Fruit fly (Drosophila melanogaster) Kc167 (cell line): Measurements from ENCODE around the gene Or13a.

Source experiments
- Myc ChIP-seq: fragments of >200 bp; optimal IDR thresholded peaks from 2 replicates; lab custom pipeline; 2017; ENCODE audit warnings: missing external identifiers
- Sin3A ChIP-seq: fragments of >200 bp; optimal IDR thresholded peaks from 2 replicates; lab custom pipeline; 2018; ENCODE audit warnings: missing external identifiers
- h ChIP-seq: fragments of >200 bp; optimal IDR thresholded peaks from 3 replicates; lab custom pipeline; 2018; ENCODE audit warnings: missing external identifiers
- insv ChIP-seq: fragments of >200 bp; optimal IDR thresholded peaks from 3 replicates; lab custom pipeline; 2018; ENCODE audit warnings: missing external identifiers
- psq ChIP-seq: fragments of >200 bp; optimal IDR thresholded peaks from 2 replicates; lab custom pipeline; 2017; ENCODE audit warnings: missing external identifiers
- ttk ChIP-seq: sonication (Bioruptor generic); optimal IDR thresholded peaks from 2 replicates; lab custom pipeline; 2017; ENCODE audit warnings: missing external identifiers

Gene Or13a

DNA sequence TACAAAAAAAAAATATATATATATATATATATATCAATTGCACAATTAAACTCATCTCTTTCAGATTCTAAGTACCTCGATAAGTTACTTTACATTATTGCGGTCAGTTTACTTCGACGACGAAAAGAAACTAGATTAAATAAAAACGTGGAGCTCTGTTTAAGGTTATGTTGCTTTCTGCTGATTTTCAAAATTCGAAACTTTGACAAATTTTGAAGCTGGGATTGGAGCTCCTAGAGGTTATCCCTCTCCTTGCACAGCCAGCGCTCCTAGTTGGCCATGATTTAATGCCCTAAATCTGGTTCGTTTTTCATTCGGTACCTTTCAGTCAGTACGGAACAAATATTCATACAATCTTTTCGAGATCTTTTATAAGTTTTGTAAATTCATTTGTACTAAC, 2.3 kb downstream of the Or13a start, which contains the start of gene CG42766:
TSS of gene CG42766 (plus strand) at position 301 of the 400 bp plus-strand sequence.
- TF ChIP-seq Myc (no peak), Sin3A (lab: Kevin White, UChicago) (no peak), h (lab: Kevin White, UChicago) (no peak), psq (lab: Kevin White, UChicago) (no peak), ttk (lab: Kevin White, UChicago) (no peak), insv (no peak)

DNA sequence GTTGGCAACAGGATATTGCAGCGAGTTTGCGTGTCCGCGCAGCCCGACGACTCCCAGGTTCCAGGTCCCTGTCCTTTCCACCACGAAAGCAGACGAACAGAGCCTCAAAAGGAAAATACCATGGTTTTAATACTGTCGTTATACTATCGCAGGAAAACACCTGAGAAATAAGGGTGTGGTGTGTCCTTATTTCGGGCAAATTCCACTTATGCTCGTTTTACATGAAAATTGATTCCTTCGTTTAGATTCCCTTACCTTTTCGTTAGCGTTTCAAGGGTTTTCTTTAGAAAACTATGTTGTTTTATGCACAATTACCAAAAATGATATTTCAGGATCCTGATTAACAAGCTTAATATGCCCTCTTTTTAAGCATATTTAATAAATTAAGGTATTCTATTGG, 8.6 kb downstream of the Or13a start, which contains the start of gene Cep164:
TSS of gene Cep164 (minus strand) at position 101 of the 400 bp plus-strand sequence.
- no peak for TF ChIP-seq Sin3A (lab: Kevin White, UChicago)
- TF ChIP-seq ttk (lab: Kevin White, UChicago): no peak
- no peak for TF ChIP-seq h (lab: Kevin White, UChicago)
- no peak for TF ChIP-seq insv
- TF ChIP-seq psq (lab: Kevin White, UChicago): no peak
- TF ChIP-seq Myc: no peak

- TF ChIP-seq h (lab: Kevin White, UChicago) (no peak), Sin3A (lab: Kevin White, UChicago) (no peak), Myc (no peak), ttk (lab: Kevin White, UChicago) (no peak), insv (no peak), psq (lab: Kevin White, UChicago) (no peak)
These were observed 9.3 kb downstream of the Or13a start, which contains the start of gene Slc25A46a for dm6 chrX:15983501-15983900. Slc25A46a (plus strand) TSS chrX:15983772.

DNA sequence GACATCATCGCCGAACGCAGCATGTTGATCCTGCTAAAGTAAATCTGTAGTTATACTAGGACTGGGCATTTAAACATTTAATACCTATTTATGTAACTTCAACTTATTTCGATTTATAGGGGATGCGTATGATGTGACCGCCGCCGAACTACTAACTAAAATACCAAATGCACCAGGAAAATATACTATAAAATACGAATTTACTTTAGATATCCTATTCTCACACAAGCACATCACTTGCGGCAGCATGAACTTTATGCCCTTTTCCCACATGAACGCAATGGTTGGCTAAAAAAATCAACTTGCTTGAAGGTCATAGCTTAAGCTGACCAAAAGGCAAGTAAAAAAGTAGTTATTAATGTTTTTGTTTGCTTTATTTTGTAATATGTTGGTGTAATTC, 12.4 kb downstream of the Or13a start, which contains the start of gene ND-20:
TSS of gene ND-20 (minus strand) at position 155 of the 400 bp plus-strand sequence.
- TF ChIP-seq Myc: no peak
- TF ChIP-seq Sin3A (lab: Kevin White, UChicago): no peak
- no peak for TF ChIP-seq psq (lab: Kevin White, UChicago)
- TF ChIP-seq h (lab: Kevin White, UChicago): no peak
- no peak for TF ChIP-seq insv

dm6 chrX:15989631-15990030, 15.4 kb downstream of the Or13a start:
- no peak for TF ChIP-seq ttk (lab: Kevin White, UChicago)
- TF ChIP-seq insv: no peak
- TF ChIP-seq psq (lab: Kevin White, UChicago): no peak
- no peak for TF ChIP-seq Sin3A (lab: Kevin White, UChicago)
- TF ChIP-seq h (lab: Kevin White, UChicago): no peak
- TF ChIP-seq Myc: no peak

dm6 chrX:15991618-15992526, 17.6 kb downstream of the Or13a start, which contains the start of the genes CG46312, eIF5 and exd:
CG46312 (minus strand) TSS chrX:15991974.
eIF5 (minus strand) TSS chrX:15991974.
exd (plus strand) TSS chrX:15992468.
- TF ChIP-seq insv (no peak), psq (lab: Kevin White, UChicago) (no peak), h (lab: Kevin White, UChicago) (no peak), Sin3A (lab: Kevin White, UChicago) (no peak), ttk (lab: Kevin White, UChicago) (no peak), Myc (no peak)

- TF ChIP-seq h (lab: Kevin White, UChicago) (no peak), Sin3A (lab: Kevin White, UChicago) (no peak), Myc (no peak), ttk (lab: Kevin White, UChicago) (no peak), psq (lab: Kevin White, UChicago) (no peak), insv (no peak)
These were observed 18.3 kb downstream of the Or13a start for dm6 chrX:15992527-15992897.

dm6 chrX:15996831-15997230, 22.6 kb downstream of the Or13a start, which contains the start of gene CG8939:
CG8939 (plus strand) TSS chrX:15997016.
- no peak for TF ChIP-seq psq (lab: Kevin White, UChicago)
- TF ChIP-seq h (lab: Kevin White, UChicago): no peak
- no peak for TF ChIP-seq Sin3A (lab: Kevin White, UChicago)
- no peak for TF ChIP-seq insv
- no peak for TF ChIP-seq Myc
- no peak for TF ChIP-seq ttk (lab: Kevin White, UChicago)

DNA sequence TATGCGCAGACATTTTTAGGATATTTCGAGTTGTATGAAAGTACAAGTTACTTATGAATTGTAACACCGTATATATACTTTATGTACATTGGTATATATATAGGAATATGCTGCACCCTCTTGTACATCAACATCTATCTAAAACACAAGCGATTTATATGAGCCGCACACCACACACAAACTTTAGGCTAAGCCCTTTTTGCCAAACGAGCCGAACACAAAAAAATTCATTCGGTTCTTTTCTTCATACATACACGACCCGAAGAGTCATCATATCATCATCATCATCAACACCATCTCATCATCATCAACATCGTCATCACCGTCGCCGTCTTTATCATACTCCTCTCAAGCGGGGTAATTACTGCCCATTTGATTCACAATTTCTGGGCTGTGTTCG, 30.8 kb downstream of the Or13a start:
- TF ChIP-seq h (lab: Kevin White, UChicago) (no peak), ttk (lab: Kevin White, UChicago) (no peak), insv (no peak), Myc (no peak), psq (lab: Kevin White, UChicago) (no peak)

DNA sequence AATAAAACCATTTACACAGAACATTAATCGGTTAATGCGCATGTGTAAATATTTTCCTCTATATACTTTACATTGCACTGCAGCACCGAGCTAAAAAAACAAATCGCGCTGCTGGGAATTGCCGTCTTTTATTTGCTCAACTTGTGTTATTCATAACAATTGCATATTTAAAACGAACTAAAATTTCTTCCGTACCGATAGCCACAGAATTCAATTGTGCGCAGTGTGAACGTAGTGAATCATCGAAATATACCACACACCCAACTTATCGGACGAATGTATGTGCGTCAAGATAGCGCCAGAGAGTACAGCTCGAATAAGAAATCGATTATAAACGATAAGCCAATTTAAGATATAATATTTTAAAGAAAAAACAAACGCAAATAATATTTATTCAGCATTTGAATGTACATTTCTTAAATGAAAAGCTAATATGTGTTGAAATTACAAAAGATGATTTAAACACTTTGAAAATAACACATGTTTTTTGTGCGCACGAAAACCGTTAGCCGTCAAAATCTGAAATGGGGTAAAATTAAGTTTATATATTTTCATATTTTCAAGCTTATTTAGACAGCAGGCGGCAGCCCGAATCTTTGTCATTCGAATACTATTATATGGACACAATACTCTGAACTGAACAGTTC, 31.4 kb downstream of the Or13a start, which contains the start of the genes vap and CG12698:
TSS of gene vap (minus strand) at position 262 of the 647 bp plus-strand sequence.
TSS of gene CG12698 (plus strand) at position 597 of the 647 bp plus-strand sequence.
- TF ChIP-seq psq (lab: Kevin White, UChicago) (no peak), Myc (no peak), insv (no peak), ttk (lab: Kevin White, UChicago) (no peak), Sin3A (lab: Kevin White, UChicago) (no peak), h (lab: Kevin White, UChicago) (no peak)

- TF ChIP-seq h (lab: Kevin White, UChicago) (no peak), psq (lab: Kevin White, UChicago) (no peak), Myc (no peak), insv (no peak), ttk (lab: Kevin White, UChicago) (no peak), Sin3A (lab: Kevin White, UChicago) (no peak)
These were observed 34.6 kb downstream of the Or13a start, which contains the start of gene Muc14A for dm6 chrX:16008814-16009213. Muc14A (plus strand) TSS chrX:16009114.
